Worm (Caenorhabditis elegans) whole organism, L1 larva: ENCODE data around the gene F44G4.1.

Experiments
- aha-1 ChIP-seq: fragments of 150-350 bp; optimal IDR thresholded peaks from 2 replicates; lab custom pipeline; 2014; ENCODE audit warnings: missing biosample characterization, missing genetic modification characterization
- alr-1 ChIP-seq: fragments of 200-800 bp; sonication (Bioruptor generic); optimal IDR thresholded peaks from 2 replicates; lab custom pipeline; 2018; ENCODE audit warnings: borderline replicate concordance, mild to moderate bottlenecking, missing genetic modification characterization, missing compliant biosample characterization
- ama-1 ChIP-seq: fragments of 150-350 bp; optimal IDR thresholded peaks from 2 replicates; lab custom pipeline; 2014
- blmp-1 ChIP-seq: fragments of 150-350 bp; optimal IDR thresholded peaks from 2 replicates; lab custom pipeline; 2014; ENCODE audit warnings: missing biosample characterization, missing genetic modification characterization
- ceh-8 ChIP-seq: fragments of 200-800 bp; sonication (Bioruptor generic); optimal IDR thresholded peaks from 2 replicates; lab custom pipeline; 2018; ENCODE audit warnings: mild to moderate bottlenecking, missing genetic modification characterization, moderate library complexity, missing compliant biosample characterization
- ceh-82 ChIP-seq, 3 experiments: fragments of 150-350 bp in 1 of 3; sonication (generic microtip) in 2 of 3; optimal IDR thresholded peaks; 2 replicates each; lab custom pipeline; 2014 to 2017; ENCODE audit warnings: missing biosample characterization in 3 of 3, missing genetic modification characterization in 3 of 3
- ces-1 ChIP-seq: fragments of 150-350 bp; optimal IDR thresholded peaks from 2 replicates; lab custom pipeline; 2014; ENCODE audit warnings: missing biosample characterization, missing genetic modification reagents, missing genetic modification characterization
- dpl-1 ChIP-seq, 3 experiments: fragments of 150-350 bp in 2 of 3; sonication (generic microtip) in 1 of 3; optimal IDR thresholded peaks; 2 replicates each; lab custom pipeline; 2014 to 2017; ENCODE audit warnings: missing biosample characterization in 3 of 3, missing genetic modification characterization in 3 of 3, missing genetic modification reagents in 3 of 3
- efl-1 ChIP-seq, 4 experiments: fragments of 150-350 bp; optimal IDR thresholded peaks in 3 of 4; peaks in 1 of 4; 1 replicate in 1 of 4; 2 replicates in 3 of 4; lab custom pipeline; 2014; ENCODE audit warnings: missing biosample characterization in 2 of 4, missing genetic modification characterization in 2 of 4, missing genetic modification reagents in 2 of 4
- efl-3 ChIP-seq: fragments of 200-800 bp; sonication (Bioruptor generic); optimal IDR thresholded peaks from 2 replicates; lab custom pipeline; 2018; ENCODE audit warnings: mild to moderate bottlenecking, missing genetic modification characterization, missing compliant biosample characterization
- elt-2 ChIP-seq: sonication (generic microtip); optimal IDR thresholded peaks from 2 replicates; lab custom pipeline; 2016; ENCODE audit warnings: missing genetic modification characterization, mild to moderate bottlenecking, inconsistent platforms, missing compliant biosample characterization, missing genetic modification reagents
- elt-3 ChIP-seq, 6 experiments: fragments of 150-350 bp in 1 of 6; sonication (generic microtip); optimal IDR thresholded peaks; 2 replicates each; lab custom pipeline; 2017 to 2018; ENCODE audit warnings: missing biosample characterization in 6 of 6, missing genetic modification characterization in 6 of 6, inconsistent platforms in 1 of 6
- fkh-4 ChIP-seq: sonication (generic microtip); optimal IDR thresholded peaks from 2 replicates; lab custom pipeline; 2016; ENCODE audit warnings: missing compliant biosample characterization, missing genetic modification characterization, borderline replicate concordance
- isw-1 ChIP-seq: fragments of 200-800 bp; sonication (Bioruptor generic); IDR thresholded peaks from 2 replicates; pipeline ENCODE4 v1.3.6; 2022; ENCODE audit warnings: missing genetic modification characterization, missing compliant biosample characterization
- jun-1 ChIP-seq: fragments of 150-350 bp; optimal IDR thresholded peaks from 2 replicates; lab custom pipeline; 2014; ENCODE audit warnings: missing biosample characterization, missing genetic modification reagents, missing genetic modification characterization
- lin-13 ChIP-seq: fragments of 150-350 bp; optimal IDR thresholded peaks from 2 replicates; lab custom pipeline; 2014; ENCODE audit warnings: missing biosample characterization, missing genetic modification reagents, missing genetic modification characterization
- lin-14 ChIP-seq: fragments of 200-800 bp; sonication (Bioruptor generic); optimal IDR thresholded peaks from 2 replicates; lab custom pipeline; 2018; ENCODE audit warnings: mild to moderate bottlenecking, missing genetic modification characterization, moderate library complexity, missing compliant biosample characterization
- lin-15B ChIP-seq: fragments of 150-350 bp; sonication (generic microtip); optimal IDR thresholded peaks from 3 replicates; lab custom pipeline; 2014; ENCODE audit warnings: missing biosample characterization, missing genetic modification characterization
- lin-35 ChIP-seq, 2 experiments: fragments of 150-350 bp; optimal IDR thresholded peaks; 2 replicates each; lab custom pipeline; 2014; ENCODE audit warnings: missing biosample characterization in 2 of 2, missing genetic modification characterization in 2 of 2, missing genetic modification reagents in 2 of 2
- lin-39 ChIP-seq: fragments of 150-350 bp; optimal IDR thresholded peaks from 2 replicates; lab custom pipeline; 2014; ENCODE audit warnings: missing biosample characterization, missing genetic modification reagents, missing genetic modification characterization
- lir-3 ChIP-seq: sonication (generic microtip); optimal IDR thresholded peaks from 2 replicates; lab custom pipeline; 2016; ENCODE audit warnings: mild to moderate bottlenecking, missing genetic modification characterization, moderate library complexity, missing compliant biosample characterization; ENCODE audit not compliant: poor library complexity
- lsy-2 ChIP-seq, 2 experiments: fragments of 150-350 bp; optimal IDR thresholded peaks; 2 replicates each; lab custom pipeline; 2014; ENCODE audit warnings: missing biosample characterization in 2 of 2, missing genetic modification characterization in 2 of 2
- mdl-1 ChIP-seq, 2 experiments: fragments of 150-350 bp; optimal IDR thresholded peaks; 2 replicates each; lab custom pipeline; 2014 to 2017; ENCODE audit warnings: missing biosample characterization in 2 of 2, missing genetic modification characterization in 2 of 2, inconsistent platforms in 1 of 2
- mef-2 ChIP-seq: fragments of 150-350 bp; optimal IDR thresholded peaks from 2 replicates; lab custom pipeline; 2014; ENCODE audit warnings: missing biosample characterization, missing genetic modification characterization
- nhr-11 ChIP-seq: fragments of 150-350 bp; optimal IDR thresholded peaks from 2 replicates; lab custom pipeline; 2014; ENCODE audit warnings: missing biosample characterization, missing genetic modification characterization
- nhr-19 ChIP-seq: fragments of 200-800 bp; sonication (Bioruptor generic); conservative IDR thresholded peaks from 2 replicates; pipeline ENCODE4 v1.3.6; 2022; ENCODE audit warnings: missing genetic modification characterization, missing compliant biosample characterization
- nhr-20 ChIP-seq: sonication (generic microtip); optimal IDR thresholded peaks from 2 replicates; lab custom pipeline; 2016; ENCODE audit warnings: mild to moderate bottlenecking, missing genetic modification characterization, missing compliant biosample characterization
- nhr-237 ChIP-seq: fragments of 150-350 bp; optimal IDR thresholded peaks from 2 replicates; lab custom pipeline; 2014; ENCODE audit warnings: missing biosample characterization, missing genetic modification characterization
- nhr-28 ChIP-seq: fragments of 150-350 bp; optimal IDR thresholded peaks from 2 replicates; lab custom pipeline; 2014; ENCODE audit warnings: missing biosample characterization, missing genetic modification characterization
- nhr-47 ChIP-seq: sonication (generic microtip); optimal IDR thresholded peaks from 2 replicates; lab custom pipeline; 2016; ENCODE audit warnings: mild to moderate bottlenecking, missing genetic modification characterization, moderate library complexity, missing compliant biosample characterization
- nhr-71 ChIP-seq: sonication (generic microtip); optimal IDR thresholded peaks from 2 replicates; lab custom pipeline; 2016; ENCODE audit warnings: mild to moderate bottlenecking, missing genetic modification characterization, moderate library complexity, missing compliant biosample characterization
- nhr-76 ChIP-seq: sonication (generic microtip); optimal IDR thresholded peaks from 2 replicates; lab custom pipeline; 2017; ENCODE audit warnings: missing biosample characterization, missing genetic modification characterization
- nhr-90 ChIP-seq: sonication (generic microtip); optimal IDR thresholded peaks from 2 replicates; lab custom pipeline; 2016; ENCODE audit warnings: mild to moderate bottlenecking, missing genetic modification characterization, missing compliant biosample characterization; ENCODE audit not compliant: poor library complexity
- pag-3 ChIP-seq: sonication (generic microtip); optimal IDR thresholded peaks from 2 replicates; lab custom pipeline; 2017; ENCODE audit warnings: missing genetic modification characterization, mild to moderate bottlenecking, missing compliant biosample characterization, antibody characterized with exemption, borderline replicate concordance; ENCODE audit not compliant: insufficient read depth
- pqm-1 ChIP-seq: sonication (generic microtip); optimal IDR thresholded peaks from 3 replicates; lab custom pipeline; 2017; ENCODE audit warnings: missing biosample characterization, missing genetic modification characterization
- rnt-1 ChIP-seq: sonication (generic microtip); optimal IDR thresholded peaks from 2 replicates; lab custom pipeline; 2016; ENCODE audit warnings: mild to moderate bottlenecking, missing genetic modification characterization, moderate library complexity, missing compliant biosample characterization
- snu-23 ChIP-seq: sonication (generic microtip); optimal IDR thresholded peaks from 2 replicates; lab custom pipeline; 2016; ENCODE audit warnings: missing genetic modification characterization, missing compliant biosample characterization
- sptf-1 ChIP-seq: fragments of 150-350 bp; optimal IDR thresholded peaks from 2 replicates; lab custom pipeline; 2014; ENCODE audit warnings: missing biosample characterization, missing genetic modification characterization
- sup-37 ChIP-seq: fragments of 200-800 bp; sonication (Bioruptor generic); optimal IDR thresholded peaks from 2 replicates; lab custom pipeline; 2018; ENCODE audit warnings: mild to moderate bottlenecking, missing genetic modification characterization, missing compliant biosample characterization
- tbx-2 ChIP-seq: sonication (generic microtip); optimal IDR thresholded peaks from 2 replicates; lab custom pipeline; 2016; ENCODE audit warnings: missing genetic modification characterization, missing compliant biosample characterization
- unc-130 ChIP-seq: fragments of 150-350 bp; optimal IDR thresholded peaks from 2 replicates; lab custom pipeline; 2017; ENCODE audit warnings: missing biosample characterization, missing genetic modification characterization, inconsistent platforms
- unc-98 ChIP-seq: fragments of 200-800 bp; sonication (Bioruptor generic); IDR thresholded peaks from 2 replicates; pipeline ENCODE4 v1.3.6; 2022; ENCODE audit warnings: missing genetic modification characterization, missing compliant biosample characterization
- vab-15 ChIP-seq: sonication (generic microtip); optimal IDR thresholded peaks from 2 replicates; lab custom pipeline; 2017; ENCODE audit warnings: missing genotype, mild to moderate bottlenecking, missing genetic modification characterization, missing compliant biosample characterization
- xbp-1 ChIP-seq: sonication (generic microtip); optimal IDR thresholded peaks from 2 replicates; lab custom pipeline; 2016; ENCODE audit warnings: missing genetic modification characterization, missing compliant biosample characterization

The F44G4.1 gene

ce11 chrII:8953703-8954102 lies 40.7 kb upstream of the F44G4.1 start:
- TF ChIP-seq blmp-1 (tag; lab: Kevin White, UChicago): peak; percentile 85
- TF ChIP-seq lin-35 (GFP tag; optimal IDR thresholded peaks at IDR 0.05; lab: Kevin White, UChicago): no peak

- peak; percentile 61 for TF ChIP-seq lin-14 (GFP tag; lab: Kevin White, UChicago)
- no peak for TF ChIP-seq elt-3 (tag; optimal IDR thresholded peaks at IDR 0.05; lab: Kevin White, UChicago)
- no peak for TF ChIP-seq efl-3 (GFP tag; lab: Kevin White, UChicago)
- TF ChIP-seq lin-15B (tag; lab: Kevin White, UChicago): no peak
- TF ChIP-seq ces-1: peak; percentile 6
- TF ChIP-seq unc-98 (GFP tag; lab: Robert Waterston, UW): no peak
- peak; percentile 3 for TF ChIP-seq nhr-47 (tag; lab: Kevin White, UChicago)
- TF ChIP-seq nhr-11 (tag; lab: Kevin White, UChicago): no peak
- no peak for TF ChIP-seq nhr-237 (tag; lab: Kevin White, UChicago)
Measured at ce11 chrII:8956896-8957295, 37.5 kb upstream of the F44G4.1 start.

- no peak for TF ChIP-seq nhr-11 (tag; lab: Kevin White, UChicago)
- no peak for TF ChIP-seq pag-3 (tag; lab: Kevin White, UChicago)
- no peak for TF ChIP-seq ceh-82 (tag; optimal IDR thresholded peaks at IDR 0.05; lab: Kevin White, UChicago)
- TF ChIP-seq nhr-19 (GFP tag; lab: Robert Waterston, UW): peak; percentile 66
- peak; percentile 22 for TF ChIP-seq nhr-47 (tag; lab: Kevin White, UChicago)
- TF ChIP-seq snu-23 (GFP tag; lab: Kevin White, UChicago): peak; percentile 55
- TF ChIP-seq blmp-1 (tag; lab: Kevin White, UChicago): peak; percentile 81
- no peak for TF ChIP-seq elt-2 (tag; lab: Kevin White, UChicago)
- TF ChIP-seq isw-1 (GFP tag; lab: Robert Waterston, UW): no peak
- TF ChIP-seq jun-1: no peak
- no peak for TF ChIP-seq ama-1 (lab: Kevin White, UChicago)
- TF ChIP-seq nhr-20 (tag; lab: Kevin White, UChicago): peak; percentile 53
- peak; percentile 74 for TF ChIP-seq rnt-1
- TF ChIP-seq elt-3 (tag; optimal IDR thresholded peaks at IDR 0.05; lab: Kevin White, UChicago): no peak
- no peak for TF ChIP-seq aha-1 (tag; lab: Kevin White, UChicago)
- peak in 1 of 2 experiments; percentile 63 for TF ChIP-seq mdl-1 (tag; optimal IDR thresholded peaks at IDR 0.05; lab: Kevin White, UChicago)
- no peak for TF ChIP-seq mef-2 (tag; lab: Kevin White, UChicago)
- TF ChIP-seq sptf-1 (tag; lab: Kevin White, UChicago): no peak
- TF ChIP-seq fkh-4 (tag; lab: Kevin White, UChicago): no peak
- TF ChIP-seq sup-37 (GFP tag; lab: Kevin White, UChicago): no peak
- TF ChIP-seq lin-14 (GFP tag; lab: Kevin White, UChicago): peak; percentile 77
- TF ChIP-seq nhr-90 (tag; lab: Kevin White, UChicago): no peak
- peak in 1 of 3 experiments; percentile 14 for TF ChIP-seq dpl-1 (GFP tag; optimal IDR thresholded peaks at IDR 0.05; lab: Kevin White, UChicago)
- TF ChIP-seq alr-1 (tag; lab: Kevin White, UChicago): no peak
- TF ChIP-seq nhr-28 (tag; lab: Kevin White, UChicago): no peak
- TF ChIP-seq lin-15B (tag; lab: Kevin White, UChicago): no peak
- TF ChIP-seq efl-1 (optimal IDR thresholded peaks at IDR 0.05; lab: Kevin White, UChicago): peak in 1 of 2 experiments; percentile 32
- no peak for TF ChIP-seq efl-1 (GFP tag; optimal IDR thresholded peaks at IDR 0.05 in 1 of 2; lab: Kevin White, UChicago)
- TF ChIP-seq unc-98 (GFP tag; lab: Robert Waterston, UW): 0 out of 2 replicates have a peak, but pooled peaks have one; percentile 3
- TF ChIP-seq pqm-1 (tag; lab: Kevin White, UChicago): no peak
- no peak for TF ChIP-seq ceh-8 (GFP tag; lab: Kevin White, UChicago)
- TF ChIP-seq nhr-71 (tag; lab: Kevin White, UChicago): peak; percentile 89
- peak; percentile 15 for TF ChIP-seq lin-13 (GFP tag; lab: Kevin White, UChicago)
- TF ChIP-seq lir-3: no peak
- TF ChIP-seq tbx-2 (tag; lab: Kevin White, UChicago): peak; percentile 35
- TF ChIP-seq vab-15 (tag; lab: Kevin White, UChicago): no peak
- no peak for TF ChIP-seq nhr-76 (tag; lab: Kevin White, UChicago)
- peak; percentile 92 for TF ChIP-seq unc-130 (tag; lab: Kevin White, UChicago)
- no peak for TF ChIP-seq lin-39
- TF ChIP-seq xbp-1 (tag; lab: Kevin White, UChicago): no peak
- peak; percentile 33 to 71 for TF ChIP-seq lsy-2 (tag; optimal IDR thresholded peaks at IDR 0.05; lab: Kevin White, UChicago)
Measured at ce11 chrII:8959081-8959480, 35.4 kb upstream of the F44G4.1 start.
